Worm (Caenorhabditis elegans): Measurements from ENCODE around the gene nhr-183.

ce11 chrV:2278543-2278942 is 14.1 kb upstream of the nhr-183 start, which contains the start of gene fbxa-137:
- TF ChIP-seq nhr-237 (tag; optimal IDR thresholded peaks at IDR 0.05) (no peak), ztf-4 (tag; optimal IDR thresholded peaks at IDR 0.05) (no peak), ztf-11 (tag; optimal IDR thresholded peaks at IDR 0.05) (no peak), elt-3 (tag; optimal IDR thresholded peaks at IDR 0.05) (no peak), pqm-1 (tag; optimal IDR thresholded peaks at IDR 0.05) (no peak), rnt-1 (tag; optimal IDR thresholded peaks at IDR 0.05) (no peak), nhr-20 (tag; optimal IDR thresholded peaks at IDR 0.05) (no peak), ceh-82 (tag; optimal IDR thresholded peaks at IDR 0.05) (no peak), ceh-88 (GFP tag; IDR thresholded peaks at IDR 0.05) (no peak), sptf-1 (tag; optimal IDR thresholded peaks at IDR 0.05) (no peak), ceh-90 (tag; optimal IDR thresholded peaks at IDR 0.05) (no peak)

Measured in whole organism, L1 larva.